Worm (Caenorhabditis elegans): ENCODE results near the gene prp-8.
A peak's percentile ranks its signal among the peaks of the same experiment; 100 is the strongest.

The prp-8 gene

DNA sequence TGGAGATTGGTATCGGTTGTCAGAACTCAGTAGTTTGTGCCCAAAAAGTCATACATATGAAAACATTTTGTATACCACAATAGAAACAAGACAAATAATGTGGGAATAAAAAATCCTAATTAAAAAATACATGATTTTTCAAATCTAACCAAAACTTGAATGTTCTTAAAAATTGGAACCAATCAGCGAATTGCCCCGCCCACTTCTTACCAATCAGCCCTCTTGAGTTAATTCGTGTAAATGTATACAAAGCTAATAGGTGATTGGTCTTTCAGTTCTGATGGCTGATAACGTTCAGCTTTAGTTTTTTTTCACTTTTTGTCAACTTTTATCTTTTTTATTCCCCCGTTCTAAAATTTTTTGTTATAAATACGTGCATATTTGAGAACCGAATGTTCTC is 11.1 kb downstream of the prp-8 start (continued):
- TF ChIP-seq ctbp-1 (GFP tag; IDR thresholded peaks at IDR 0.05): no peak
- TF ChIP-seq zfp-2 (tag; optimal IDR thresholded peaks at IDR 0.05): no peak

DNA sequence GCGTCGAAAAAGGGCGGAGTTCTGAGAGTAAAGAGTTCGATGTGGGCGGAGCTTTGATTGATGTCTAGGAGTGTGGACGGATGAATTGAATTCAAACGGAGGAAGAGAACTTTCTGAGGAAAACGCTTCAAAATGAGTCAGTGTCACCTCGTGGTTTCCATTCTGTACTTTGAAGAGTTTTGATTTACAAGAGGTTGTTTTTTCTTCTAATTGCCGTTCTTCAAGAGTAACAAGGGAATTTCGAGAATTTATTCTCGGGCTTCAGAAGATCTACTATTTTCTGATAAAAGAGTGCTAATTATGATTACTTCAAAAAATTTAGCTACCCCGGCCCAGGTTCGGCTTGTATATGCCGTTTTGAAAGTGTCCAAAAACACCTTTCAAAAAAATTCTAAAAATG is 12.1 kb downstream of the prp-8 start, which contains the start of gene C50C3.12:
Gene C50C3.12, plus strand, starts transcription at position 301 of the 400 bp plus-strand sequence.
- TF ChIP-seq daf-19 (GFP tag; conservative IDR thresholded peaks at IDR 0.05) (no peak), fkh-10 (GFP tag; optimal IDR thresholded peaks at IDR 0.05) (peak; percentile 0)

DNA sequence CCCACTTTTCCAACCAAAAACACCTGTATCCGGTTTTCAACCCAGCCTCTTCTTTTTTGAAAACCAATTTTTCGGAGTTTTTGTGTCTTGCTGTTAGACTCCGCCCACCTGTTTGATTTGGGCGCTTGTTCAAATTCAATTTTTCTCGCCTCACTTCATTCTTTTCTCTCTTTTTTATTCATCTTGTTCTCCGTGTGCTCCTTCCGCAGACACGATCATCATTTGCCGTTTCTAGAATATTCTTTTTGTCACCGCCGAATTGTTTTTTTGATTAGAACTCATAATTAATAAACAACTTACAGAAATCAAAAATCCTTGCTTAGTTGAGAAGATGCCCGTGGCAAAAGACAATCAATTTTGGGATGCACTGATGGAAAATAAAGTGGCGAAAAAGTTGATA is 14.8 kb downstream of the prp-8 start, which contains the start of gene C50C3.5:
Gene C50C3.5, plus strand, starts transcription at position 301 of the 400 bp plus-strand sequence.
- TF ChIP-seq ces-1 (GFP tag; optimal IDR thresholded peaks at IDR 0.05) (peak; percentile 39), nhr-10 (tag; optimal IDR thresholded peaks at IDR 0.05) (no peak), nhr-42 (GFP tag; IDR thresholded peaks at IDR 0.05) (no peak)

DNA sequence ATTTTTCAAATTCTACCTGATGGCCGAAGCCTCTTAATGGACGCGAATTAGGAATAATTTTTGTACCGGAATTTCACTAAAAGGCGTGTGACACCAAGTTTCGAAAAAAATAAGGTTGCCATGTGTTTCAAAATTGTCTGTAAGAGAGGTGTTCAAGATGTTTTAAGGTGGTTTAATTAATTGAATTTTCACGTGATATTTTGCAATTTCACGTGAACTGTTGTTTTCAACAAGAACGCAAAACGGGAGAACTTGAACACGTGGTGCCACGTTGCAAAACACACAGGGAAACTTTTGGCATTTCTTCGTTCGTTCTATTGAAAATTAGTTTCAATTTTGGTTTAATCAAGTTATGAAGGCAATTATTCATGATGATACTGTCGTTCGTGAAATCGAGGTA is 17.4 kb downstream of the prp-8 start, which contains the start of gene spc-2:
Gene spc-2, plus strand, starts transcription at position 301 of the 400 bp plus-strand sequence.
- TF ChIP-seq egl-43 (GFP tag; IDR thresholded peaks at IDR 0.05): no peak
- TF ChIP-seq ceh-82 (tag; optimal IDR thresholded peaks at IDR 0.05): no peak
- no peak for TF ChIP-seq hif-1 (tag; optimal IDR thresholded peaks at IDR 0.05)
- no peak for TF ChIP-seq nhr-10 (tag; optimal IDR thresholded peaks at IDR 0.05)
- no peak for TF ChIP-seq lim-7 (GFP tag; IDR thresholded peaks at IDR 0.05)
- no peak for TF ChIP-seq lin-39 (tag; optimal IDR thresholded peaks at IDR 0.05)
- TF ChIP-seq ceh-28 (tag; optimal IDR thresholded peaks at IDR 0.05): no peak
- TF ChIP-seq F10B5.3 (tag; optimal IDR thresholded peaks at IDR 0.05): no peak
- TF ChIP-seq D1046.2 (GFP tag; IDR thresholded peaks at IDR 0.05): no peak
- no peak for TF ChIP-seq Y48G9A.11 (GFP tag; IDR thresholded peaks at IDR 0.05)
- TF ChIP-seq php-3 (GFP tag; IDR thresholded peaks at IDR 0.05): no peak
- no peak for TF ChIP-seq dpl-1 (GFP tag; optimal IDR thresholded peaks at IDR 0.05)
- TF ChIP-seq set-16 (GFP tag; IDR thresholded peaks at IDR 0.05): no peak
- no peak for TF ChIP-seq fkh-10 (GFP tag; optimal IDR thresholded peaks at IDR 0.05)

DNA sequence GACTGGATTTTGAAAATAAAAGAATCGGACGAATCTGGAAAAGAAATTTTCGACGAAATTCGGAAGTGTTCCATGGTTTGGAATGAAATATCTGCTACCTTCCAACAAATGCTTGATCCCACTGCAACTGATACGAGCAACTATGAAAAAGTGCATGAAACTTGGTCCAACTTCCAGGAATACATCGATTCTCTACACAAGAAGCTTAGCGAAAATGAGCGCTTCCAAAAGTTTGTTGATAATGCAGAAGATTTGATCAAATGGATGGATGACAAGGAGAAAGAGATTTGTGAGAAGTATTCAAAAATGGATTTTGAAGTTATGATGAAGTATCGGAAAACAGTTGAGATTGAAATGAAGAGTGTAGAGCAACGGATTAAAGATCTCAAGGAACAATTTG is 18.4 kb downstream of the prp-8 start:
- TF ChIP-seq snpc-1.2 (GFP tag; IDR thresholded peaks at IDR 0.05) (no peak), aha-1 (tag) (peak; percentile 90)

DNA sequence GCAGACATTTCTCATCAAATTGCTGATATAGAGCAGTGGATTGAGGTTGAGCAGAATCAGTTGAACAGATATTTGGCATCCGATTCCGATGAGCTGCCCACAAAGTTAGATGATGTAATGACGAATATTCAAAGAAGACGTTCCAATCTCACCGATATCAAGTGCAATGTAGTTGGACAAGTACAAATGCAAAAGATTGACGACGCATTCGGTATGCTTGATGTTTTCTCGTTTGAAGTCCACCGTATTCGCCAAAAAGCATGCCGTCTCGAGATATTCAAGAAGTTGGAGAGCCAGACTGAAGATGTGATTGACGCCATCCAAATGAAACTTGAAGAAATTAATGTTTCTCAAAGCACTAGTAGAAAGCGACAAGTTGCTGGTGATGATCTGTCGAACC is 21.0 kb downstream of the prp-8 start:
- TF ChIP-seq ctbp-1 (GFP tag; IDR thresholded peaks at IDR 0.05) (no peak), unc-62 (GFP tag; optimal IDR thresholded peaks at IDR 0.05 in 1 of 2) (peak in 1 of 2 experiments; percentile 95), unc-62 (tag; optimal IDR thresholded peaks at IDR 0.05) (no peak)

DNA sequence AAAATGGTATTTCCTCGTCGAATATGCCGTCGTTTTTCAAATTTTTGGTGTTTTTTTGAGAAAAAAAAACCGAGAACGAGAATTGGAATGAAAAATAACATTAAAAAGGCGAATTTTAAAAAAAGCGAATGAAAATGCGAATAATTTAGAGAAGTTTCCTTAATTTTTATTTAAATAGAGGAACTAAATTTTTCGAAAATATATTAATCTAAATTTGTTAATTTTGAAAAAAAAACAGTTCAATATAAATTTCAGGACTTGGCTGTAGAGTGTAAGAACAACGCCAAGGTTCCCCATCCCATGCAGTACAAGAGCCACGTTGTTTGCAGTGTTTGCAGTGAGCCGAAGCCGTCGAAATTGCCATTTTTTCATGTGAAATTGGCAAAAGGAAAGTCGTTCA is 26.3 kb downstream of the prp-8 start, which contains the start of gene C50C3.19:
Gene C50C3.19, plus strand, starts transcription at position 301 of the 400 bp plus-strand sequence.
- TF ChIP-seq skn-1 (tag; optimal IDR thresholded peaks at IDR 0.05) (no peak), arid-1 (GFP tag; conservative IDR thresholded peaks at IDR 0.05) (no peak), hmg-1.1 (GFP tag; IDR thresholded peaks at IDR 0.05) (no peak), zfp-3 (GFP tag; conservative IDR thresholded peaks at IDR 0.05) (no peak), unc-130 (GFP tag; optimal IDR thresholded peaks at IDR 0.05) (no peak), hlh-30 (tag; optimal IDR thresholded peaks at IDR 0.05; ENCODE audit: insufficient read depth) (no peak), Y75B8A.6 (GFP tag; IDR thresholded peaks at IDR 0.05) (no peak)
